Fruit fly (Drosophila melanogaster) whole organism, prepupa: ENCODE results near the gene CG32483.

ENCODE experiments used
- CG10631 ChIP-seq: fragments of 200-800 bp; sonication (Bioruptor generic); optimal IDR thresholded peaks from 2 replicates; lab custom pipeline; 2016; ENCODE audit warnings: missing biosample characterization, missing genetic modification characterization
- CG10669 ChIP-seq: fragments of 200-800 bp; sonication (Bioruptor generic); optimal IDR thresholded peaks from 3 replicates; lab custom pipeline; 2018; ENCODE audit warnings: missing biosample characterization, mild to moderate bottlenecking, missing genetic modification characterization, moderate library complexity
- CG11294 ChIP-seq: fragments of 200-800 bp; sonication (Bioruptor generic); IDR thresholded peaks from 2 replicates; pipeline ENCODE4 v1.3.6; 2022; ENCODE audit warnings: missing biosample characterization, missing genetic modification characterization
- CG11762 ChIP-seq: fragments of 200-800 bp; sonication (Bioruptor generic); optimal IDR thresholded peaks from 3 replicates; lab custom pipeline; 2016; ENCODE audit warnings: missing biosample characterization, missing genetic modification characterization; ENCODE audit not compliant: insufficient read depth
- CG11902 ChIP-seq: fragments of 200-800 bp; sonication (Bioruptor generic); optimal IDR thresholded peaks from 3 replicates; lab custom pipeline; 2016; ENCODE audit warnings: missing biosample characterization, missing genetic modification characterization
- CG15336 ChIP-seq: fragments of 200-800 bp; sonication (Bioruptor generic); IDR thresholded peaks from 2 replicates; pipeline ENCODE4 v1.3.6; 2022; ENCODE audit warnings: missing biosample characterization, missing genetic modification characterization
- CG16779 ChIP-seq: fragments of 200-800 bp; sonication (Bioruptor generic); optimal IDR thresholded peaks from 3 replicates; lab custom pipeline; 2017; ENCODE audit warnings: missing biosample characterization, mild to moderate bottlenecking, missing genetic modification characterization
- CG3032 ChIP-seq: fragments of 200-800 bp; optimal IDR thresholded peaks from 2 replicates; lab custom pipeline; 2019; ENCODE audit warnings: missing biosample characterization, mild to moderate bottlenecking, missing genetic modification characterization, moderate library complexity
- CG31627 ChIP-seq: fragments of 200-800 bp; sonication (Bioruptor generic); optimal IDR thresholded peaks from 3 replicates; lab custom pipeline; 2016; ENCODE audit warnings: missing biosample characterization, missing genetic modification characterization
- CG32006 ChIP-seq: fragments of 200-800 bp; sonication (Bioruptor generic); optimal IDR thresholded peaks from 3 replicates; lab custom pipeline; 2017; ENCODE audit warnings: missing biosample characterization, mild to moderate bottlenecking, missing genetic modification characterization
- CG34406 ChIP-seq: fragments of 200-800 bp; sonication (Bioruptor generic); optimal IDR thresholded peaks from 3 replicates; lab custom pipeline; 2016; ENCODE audit warnings: missing biosample characterization, missing genetic modification characterization
- CG4318 ChIP-seq: fragments of 200-800 bp; sonication (Bioruptor generic); optimal IDR thresholded peaks from 3 replicates; lab custom pipeline; 2017; ENCODE audit warnings: missing biosample characterization, mild to moderate bottlenecking, missing genetic modification characterization
- CG6163 ChIP-seq: fragments of 200-800 bp; sonication (Bioruptor generic); IDR thresholded peaks from 3 replicates; pipeline ENCODE4 v1.3.6; 2022; ENCODE audit warnings: missing biosample characterization, missing genetic modification characterization
- CG6276 ChIP-seq: fragments of 200-800 bp; sonication (Bioruptor generic); optimal IDR thresholded peaks from 2 replicates; lab custom pipeline; 2017; ENCODE audit warnings: missing biosample characterization, mild to moderate bottlenecking, missing genetic modification characterization
- CG6792 ChIP-seq: fragments of 200-800 bp; sonication (Bioruptor generic); optimal IDR thresholded peaks from 3 replicates; lab custom pipeline; 2016; ENCODE audit warnings: missing biosample characterization, missing genetic modification characterization
- CG6808 ChIP-seq: fragments of 200-800 bp; sonication (Bioruptor generic); optimal IDR thresholded peaks from 3 replicates; lab custom pipeline; 2017; ENCODE audit warnings: missing biosample characterization, missing genetic modification characterization, mild to moderate bottlenecking, moderate library complexity, missing genetic modification reagents
- CG6854 ChIP-seq: fragments of 200-800 bp; sonication (Bioruptor generic); optimal IDR thresholded peaks from 2 replicates; lab custom pipeline; 2017; ENCODE audit warnings: missing biosample characterization, mild to moderate bottlenecking, missing genetic modification characterization
- CG8319 ChIP-seq: fragments of 200-800 bp; sonication (Bioruptor generic); optimal IDR thresholded peaks from 3 replicates; lab custom pipeline; 2016; ENCODE audit warnings: missing biosample characterization, missing genetic modification characterization
- CG8632 ChIP-seq: fragments of 200-800 bp; sonication (Bioruptor generic); optimal IDR thresholded peaks from 3 replicates; lab custom pipeline; 2016; ENCODE audit warnings: missing biosample characterization, missing genetic modification characterization
- Eip75B ChIP-seq: fragments of 200-800 bp; sonication (Bioruptor generic); optimal IDR thresholded peaks from 3 replicates; lab custom pipeline; 2016; ENCODE audit warnings: missing biosample characterization, missing genetic modification characterization
- Eip93F ChIP-seq: fragments of 200-800 bp; sonication (Bioruptor generic); optimal IDR thresholded peaks from 2 replicates; lab custom pipeline; 2016; ENCODE audit warnings: missing biosample characterization, mild to moderate bottlenecking, missing genetic modification characterization
- Ets21C ChIP-seq: fragments of 200-800 bp; sonication (Bioruptor generic); optimal IDR thresholded peaks from 3 replicates; lab custom pipeline; 2016; ENCODE audit warnings: missing biosample characterization, missing genetic modification characterization
- Ets96B ChIP-seq: fragments of 200-800 bp; optimal IDR thresholded peaks from 2 replicates; lab custom pipeline; 2019; ENCODE audit warnings: missing biosample characterization, mild to moderate bottlenecking, missing genetic modification characterization, moderate library complexity
- Gug ChIP-seq: fragments of 200-800 bp; sonication (Bioruptor generic); IDR thresholded peaks from 2 replicates; pipeline ENCODE4 v1.3.6; 2022; ENCODE audit warnings: missing biosample characterization, missing genetic modification characterization
- Hr39 ChIP-seq: fragments of 200-800 bp; sonication (Bioruptor generic); optimal IDR thresholded peaks from 2 replicates; lab custom pipeline; 2016; ENCODE audit warnings: missing biosample characterization, missing genetic modification characterization
- Hr4 ChIP-seq: fragments of 200-800 bp; sonication (Bioruptor generic); optimal IDR thresholded peaks from 3 replicates; lab custom pipeline; 2016; ENCODE audit warnings: missing biosample characterization, missing genetic modification characterization
- Lpt ChIP-seq: fragments of 200-800 bp; sonication (Bioruptor generic); optimal IDR thresholded peaks from 3 replicates; lab custom pipeline; 2016; ENCODE audit warnings: missing biosample characterization, missing genetic modification characterization
- Met ChIP-seq: fragments of 200-800 bp; sonication (Bioruptor generic); optimal IDR thresholded peaks from 3 replicates; lab custom pipeline; 2016; ENCODE audit warnings: missing biosample characterization, missing genetic modification characterization
- OdsH ChIP-seq: fragments of 200-800 bp; sonication (Bioruptor generic); optimal IDR thresholded peaks from 3 replicates; lab custom pipeline; 2016; ENCODE audit warnings: missing biosample characterization, missing genetic modification characterization
- Smox ChIP-seq: fragments of 200-800 bp; sonication (Bioruptor generic); optimal IDR thresholded peaks from 3 replicates; lab custom pipeline; 2016; ENCODE audit warnings: missing biosample characterization, missing genetic modification characterization
- Sox102F ChIP-seq: fragments of 200-800 bp; sonication (Bioruptor generic); optimal IDR thresholded peaks from 2 replicates; lab custom pipeline; 2016; ENCODE audit warnings: missing biosample characterization, mild to moderate bottlenecking, missing genetic modification characterization
- Sox14 ChIP-seq: fragments of 200-800 bp; sonication (Bioruptor generic); optimal IDR thresholded peaks from 3 replicates; lab custom pipeline; 2016; ENCODE audit warnings: missing biosample characterization, missing genetic modification characterization
- Sox15 ChIP-seq: fragments of 200-800 bp; sonication (Bioruptor generic); optimal IDR thresholded peaks from 3 replicates; lab custom pipeline; 2016; ENCODE audit warnings: missing biosample characterization, missing genetic modification characterization
- acj6 ChIP-seq: fragments of 200-800 bp; sonication (Bioruptor generic); optimal IDR thresholded peaks from 3 replicates; lab custom pipeline; 2016; ENCODE audit warnings: missing biosample characterization, missing genetic modification characterization
- dac ChIP-seq: fragments of 200-800 bp; sonication (Bioruptor generic); optimal IDR thresholded peaks from 2 replicates; lab custom pipeline; 2017; ENCODE audit warnings: missing biosample characterization, mild to moderate bottlenecking, missing genetic modification characterization
- dsx ChIP-seq: fragments of 200-800 bp; optimal IDR thresholded peaks from 3 replicates; lab custom pipeline; 2019; ENCODE audit warnings: missing biosample characterization, mild to moderate bottlenecking, missing genetic modification characterization, moderate library complexity; ENCODE audit not compliant: poor library complexity, severe bottlenecking
- eg ChIP-seq: fragments of 200-800 bp; sonication (Bioruptor generic); IDR thresholded peaks from 3 replicates; pipeline ENCODE4 v1.3.6; 2022; ENCODE audit warnings: missing biosample characterization, missing genetic modification characterization
- esn ChIP-seq: fragments of 200-800 bp; sonication (Bioruptor generic); optimal IDR thresholded peaks from 2 replicates; lab custom pipeline; 2016; ENCODE audit warnings: missing biosample characterization, mild to moderate bottlenecking, missing genetic modification characterization, moderate library complexity
- fd59A ChIP-seq: fragments of 200-800 bp; sonication (Bioruptor generic); optimal IDR thresholded peaks from 2 replicates; lab custom pipeline; 2017; ENCODE audit warnings: missing biosample characterization, mild to moderate bottlenecking, missing genetic modification characterization, missing genetic modification reagents
- fkh ChIP-seq: fragments of 200-800 bp; sonication (Bioruptor generic); optimal IDR thresholded peaks from 3 replicates; lab custom pipeline; 2017; ENCODE audit warnings: missing biosample characterization, mild to moderate bottlenecking, missing genetic modification characterization, moderate library complexity
- lz ChIP-seq: fragments of 200-800 bp; sonication (Bioruptor generic); optimal IDR thresholded peaks from 3 replicates; lab custom pipeline; 2016; ENCODE audit warnings: missing biosample characterization, missing genetic modification characterization
- net ChIP-seq: fragments of 200-800 bp; sonication (Bioruptor generic); optimal IDR thresholded peaks from 3 replicates; lab custom pipeline; 2016; ENCODE audit warnings: missing biosample characterization, missing genetic modification characterization
- pdm3 ChIP-seq: fragments of 200-800 bp; sonication (Bioruptor generic); optimal IDR thresholded peaks from 3 replicates; lab custom pipeline; 2016; ENCODE audit warnings: missing biosample characterization, missing genetic modification characterization
- salr ChIP-seq, 2 experiments: fragments of 200-800 bp; sonication (Bioruptor generic); optimal IDR thresholded peaks; 3 replicates each; lab custom pipeline; 2016 to 2018; ENCODE audit warnings: missing biosample characterization in 2 of 2, missing genetic modification characterization in 2 of 2, mild to moderate bottlenecking in 1 of 2
- spab ChIP-seq: fragments of 200-800 bp; sonication (Bioruptor generic); optimal IDR thresholded peaks from 2 replicates; lab custom pipeline; 2017; ENCODE audit warnings: missing biosample characterization, mild to moderate bottlenecking, missing genetic modification characterization, missing genetic modification reagents
- ss ChIP-seq, 2 experiments: fragments of 200-800 bp; sonication (Bioruptor generic); optimal IDR thresholded peaks; 2 replicates in 1 of 2; 3 replicates in 1 of 2; lab custom pipeline; 2017 to 2018; ENCODE audit warnings: mild to moderate bottlenecking in 2 of 2, missing biosample characterization in 2 of 2, missing genetic modification characterization in 2 of 2, moderate library complexity in 1 of 2
- svp ChIP-seq: fragments of 200-800 bp; sonication (Bioruptor generic); peaks from one replicate; lab custom pipeline; 2016; ENCODE audit warnings: missing biosample characterization, missing genetic modification characterization
- topi ChIP-seq: fragments of 200-800 bp; sonication (Bioruptor generic); optimal IDR thresholded peaks from 3 replicates; lab custom pipeline; 2016; ENCODE audit warnings: missing biosample characterization, missing genetic modification characterization
- vri ChIP-seq: fragments of 200-800 bp; sonication (Bioruptor generic); optimal IDR thresholded peaks from 3 replicates; lab custom pipeline; 2016; ENCODE audit warnings: missing biosample characterization, mild to moderate bottlenecking, missing genetic modification characterization

CG32483 gene

dm6 chr3L:704661-705543 lies 15.0 kb upstream of the CG32483 start:
- TF ChIP-seq OdsH (GFP tag; lab: Kevin White, UChicago) (peak; percentile 46), dac (GFP tag; lab: Kevin White, UChicago) (no peak), CG15336 (GFP tag; lab: Robert Waterston, UW) (peak; percentile 55), vri (no peak), CG32006 (GFP tag; lab: Kevin White, UChicago) (peak; percentile 50), CG34406 (GFP tag; lab: Kevin White, UChicago) (peak; percentile 48), svp (GFP tag; lab: Kevin White, UChicago) (peak; percentile 77), Ets96B (tag; lab: Kevin White, UChicago) (peak; percentile 59), fd59A (GFP tag; lab: Kevin White, UChicago) (peak; percentile 19), Eip93F (GFP tag; lab: Kevin White, UChicago) (no peak), eg (peak; percentile 70; the same call in 2 of the 3 replicates), CG11294 (GFP tag; lab: Robert Waterston, UW) (peak; percentile 40; the same call in 1 of the 2 replicates), CG8319 (no peak), CG6808 (GFP tag; lab: Kevin White, UChicago) (peak; percentile 51), dsx (GFP tag; lab: Kevin White, UChicago) (peak; percentile 38), Eip75B (peak; percentile 20), esn (GFP tag; lab: Kevin White, UChicago) (peak; percentile 35), pdm3 (peak; percentile 30), topi (peak; percentile 10), Smox (GFP tag; lab: Kevin White, UChicago) (peak; percentile 35), CG31627 (GFP tag; lab: Kevin White, UChicago) (peak; percentile 1), CG16779 (tag; lab: Kevin White, UChicago) (no peak), Ets21C (GFP tag; lab: Kevin White, UChicago) (no peak), CG10631 (GFP tag; lab: Kevin White, UChicago) (peak; percentile 17), Hr4 (peak; percentile 48), fkh (GFP tag; lab: Kevin White, UChicago) (no peak), CG6854 (no peak), CG8632 (GFP tag; lab: Kevin White, UChicago) (peak; percentile 33), CG11762 (GFP tag; lab: Kevin White, UChicago) (peak; percentile 17), Lpt (GFP tag; lab: Kevin White, UChicago) (no peak), net (no peak), CG10669 (GFP tag; lab: Kevin White, UChicago) (peak; percentile 52), CG6276 (GFP tag; lab: Kevin White, UChicago) (peak; percentile 3), Met (peak; percentile 25), Sox102F (GFP tag; lab: Kevin White, UChicago) (no peak), spab (GFP tag; lab: Kevin White, UChicago) (peak; percentile 44), Sox14 (GFP tag; lab: Kevin White, UChicago) (no peak), ss (GFP tag; optimal IDR thresholded peaks at IDR 0.05; lab: Kevin White, UChicago) (peak in 1 of 2 experiments; percentile 19), acj6 (GFP tag; lab: Kevin White, UChicago) (peak; percentile 33), CG11902 (GFP tag; lab: Kevin White, UChicago) (no peak), CG6163 (GFP tag; lab: Robert Waterston, UW) (peak; percentile 63; the same call in 2 of the 3 replicates), Gug (peak; percentile 37; the same call in 1 of the 2 replicates), lz (GFP tag; lab: Kevin White, UChicago) (peak; percentile 19), salr (GFP tag; optimal IDR thresholded peaks at IDR 0.05; lab: Kevin White, UChicago) (peak in 1 of 2 experiments; percentile 27), Sox15 (GFP tag; lab: Kevin White, UChicago) (no peak), Hr39 (GFP tag; lab: Kevin White, UChicago) (peak; percentile 4), CG6792 (GFP tag; lab: Kevin White, UChicago) (peak; percentile 32), CG4318 (GFP tag; lab: Kevin White, UChicago) (no peak), CG3032 (peak; percentile 53)
